Fruit fly (Drosophila melanogaster) whole organism, adult: ENCODE measurements around the gene CG13252.

Experiments used
- CG11617 ChIP-seq: fragments of 200-800 bp; sonication (Bioruptor generic); optimal IDR thresholded peaks from 2 replicates; lab custom pipeline; 2017; ENCODE audit warnings: mild to moderate bottlenecking, missing biosample characterization, missing genetic modification reagents, missing genetic modification characterization
- CG12768 ChIP-seq: fragments of 200-800 bp; sonication (Bioruptor generic); optimal IDR thresholded peaks from 2 replicates; lab custom pipeline; 2017; ENCODE audit warnings: missing biosample characterization, missing genetic modification characterization, mild to moderate bottlenecking, moderate library complexity, missing genetic modification reagents
- CG14711 ChIP-seq: fragments of 200-800 bp; sonication (Bioruptor generic); optimal IDR thresholded peaks from 2 replicates; lab custom pipeline; 2018; ENCODE audit warnings: missing biosample characterization, mild to moderate bottlenecking, missing genetic modification characterization, moderate library complexity
- CG1620 ChIP-seq: fragments of 200-800 bp; sonication (Bioruptor generic); optimal IDR thresholded peaks from 2 replicates; lab custom pipeline; 2016; ENCODE audit warnings: missing biosample characterization, missing genetic modification characterization
- CG33017 ChIP-seq: fragments of 200-800 bp; sonication (Bioruptor generic); optimal IDR thresholded peaks from 2 replicates; lab custom pipeline; 2018; ENCODE audit warnings: missing biosample characterization, mild to moderate bottlenecking, missing genetic modification characterization, moderate library complexity
- CG5204 ChIP-seq: fragments of 200-800 bp; sonication (Bioruptor generic); optimal IDR thresholded peaks from 2 replicates; lab custom pipeline; 2016; ENCODE audit warnings: missing biosample characterization, missing genetic modification characterization
- CG7045 ChIP-seq: fragments of 200-800 bp; sonication (Bioruptor generic); optimal IDR thresholded peaks from 2 replicates; lab custom pipeline; 2017; ENCODE audit warnings: missing biosample characterization, mild to moderate bottlenecking, missing genetic modification characterization
- CG7101 ChIP-seq: fragments of 200-800 bp; sonication (Bioruptor generic); optimal IDR thresholded peaks from 2 replicates; lab custom pipeline; 2018; ENCODE audit warnings: missing biosample characterization, mild to moderate bottlenecking, missing genetic modification characterization, moderate library complexity
- Clk ChIP-seq: fragments of 200-800 bp; sonication (Bioruptor generic); optimal IDR thresholded peaks from 2 replicates; lab custom pipeline; 2017; ENCODE audit warnings: missing biosample characterization, missing genetic modification characterization
- Crg-1 ChIP-seq: fragments of 200-800 bp; sonication (Bioruptor generic); optimal IDR thresholded peaks from 2 replicates; lab custom pipeline; 2016; ENCODE audit warnings: missing biosample characterization, missing genetic modification characterization
- Hr96 ChIP-seq: fragments of 200-800 bp; sonication (Bioruptor generic); optimal IDR thresholded peaks from 2 replicates; lab custom pipeline; 2016; ENCODE audit warnings: missing biosample characterization, missing genetic modification characterization
- Mnt ChIP-seq: fragments of 200-800 bp; sonication (Bioruptor generic); optimal IDR thresholded peaks from 2 replicates; lab custom pipeline; 2016; ENCODE audit warnings: missing biosample characterization, mild to moderate bottlenecking, missing genetic modification characterization
- bab1 ChIP-seq: fragments of 200-800 bp; sonication (Bioruptor generic); optimal IDR thresholded peaks from 3 replicates; lab custom pipeline; 2019; ENCODE audit warnings: missing biosample characterization, mild to moderate bottlenecking, missing genetic modification characterization, moderate library complexity
- cic ChIP-seq: fragments of 200-800 bp; sonication (Bioruptor generic); optimal IDR thresholded peaks from 2 replicates; lab custom pipeline; 2017; ENCODE audit warnings: missing biosample characterization, mild to moderate bottlenecking, missing genetic modification characterization, moderate library complexity
- cnc ChIP-seq, 2 experiments: fragments of >200 bp; optimal IDR thresholded peaks; 2 replicates each; lab custom pipeline; 2017
- kay ChIP-seq: fragments of 200-800 bp; sonication (Bioruptor generic); peaks from one replicate; lab custom pipeline; 2016; ENCODE audit warnings: missing biosample characterization, missing genetic modification characterization, borderline replicate concordance
- ovo ChIP-seq: fragments of 200-800 bp; sonication (Bioruptor generic); optimal IDR thresholded peaks from 2 replicates; lab custom pipeline; 2016; ENCODE audit warnings: missing biosample characterization, missing genetic modification characterization
- pad ChIP-seq: fragments of 200-800 bp; sonication (Bioruptor generic); optimal IDR thresholded peaks from 3 replicates; lab custom pipeline; 2017; ENCODE audit warnings: missing biosample characterization, missing genetic modification characterization, mild to moderate bottlenecking, moderate library complexity, missing genetic modification reagents
- tj ChIP-seq: fragments of 200-800 bp; sonication (Bioruptor generic); optimal IDR thresholded peaks from 3 replicates; lab custom pipeline; 2017; ENCODE audit warnings: missing biosample characterization, mild to moderate bottlenecking, missing genetic modification characterization, moderate library complexity
- toe ChIP-seq: fragments of 200-800 bp; sonication (Bioruptor generic); optimal IDR thresholded peaks from 2 replicates; lab custom pipeline; 2016; ENCODE audit warnings: missing biosample characterization, missing genetic modification characterization

The CG13252 gene

DNA sequence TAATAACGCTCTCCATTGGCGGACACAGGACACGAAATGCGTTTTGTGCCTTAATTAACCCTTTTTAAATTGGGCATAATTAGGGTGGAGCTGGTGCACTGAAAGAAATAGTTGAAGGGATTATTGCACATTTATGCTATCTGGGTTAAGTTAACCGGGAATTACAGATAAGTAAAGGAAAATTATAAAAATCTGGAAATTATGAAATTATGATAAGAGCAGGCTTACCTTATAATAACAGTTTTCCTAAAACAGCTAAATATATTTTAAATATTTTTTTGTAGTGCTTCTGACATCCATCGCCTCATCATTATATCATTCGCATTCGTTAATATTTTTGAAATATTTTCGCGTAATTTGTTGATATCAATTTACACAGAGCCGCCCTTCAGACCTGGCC lies 23.2 kb upstream of the CG13252 start:
- TF ChIP-seq Mnt (no peak), CG33017 (no peak), CG7045 (GFP tag; lab: Kevin White, UChicago) (no peak), cnc (optimal IDR thresholded peaks at IDR 0.05; lab: Kevin White, UChicago) (no peak), ovo (GFP tag; lab: Kevin White, UChicago) (no peak), pad (no peak), CG12768 (GFP tag; lab: Kevin White, UChicago) (no peak), CG1620 (GFP tag; lab: Kevin White, UChicago) (no peak), Crg-1 (GFP tag; lab: Kevin White, UChicago) (no peak), cic (GFP tag; lab: Kevin White, UChicago) (no peak), Clk (GFP tag; lab: Kevin White, UChicago) (no peak), Hr96 (GFP tag; lab: Kevin White, UChicago) (no peak), bab1 (no peak), tj (GFP tag; lab: Kevin White, UChicago) (no peak), kay (GFP tag; lab: Kevin White, UChicago) (no peak), CG5204 (GFP tag; lab: Kevin White, UChicago) (no peak), CG14711 (no peak), toe (GFP tag; lab: Kevin White, UChicago) (no peak), CG7101 (tag; lab: Kevin White, UChicago) (no peak), CG11617 (no peak)

dm6 chr3L:20710475-20711177 lies 19.8 kb upstream of the CG13252 start:
- TF ChIP-seq kay (GFP tag; lab: Kevin White, UChicago) (no peak), pad (no peak), toe (GFP tag; lab: Kevin White, UChicago) (no peak), CG1620 (GFP tag; lab: Kevin White, UChicago) (no peak), cnc (optimal IDR thresholded peaks at IDR 0.05; lab: Kevin White, UChicago) (no peak), Crg-1 (GFP tag; lab: Kevin White, UChicago) (no peak), CG11617 (no peak), Mnt (no peak), CG7045 (GFP tag; lab: Kevin White, UChicago) (no peak), CG7101 (tag; lab: Kevin White, UChicago) (no peak), bab1 (no peak), CG5204 (GFP tag; lab: Kevin White, UChicago) (no peak), CG33017 (no peak), tj (GFP tag; lab: Kevin White, UChicago) (no peak), CG12768 (GFP tag; lab: Kevin White, UChicago) (no peak), ovo (GFP tag; lab: Kevin White, UChicago) (no peak), Hr96 (GFP tag; lab: Kevin White, UChicago) (no peak), CG14711 (no peak), cic (GFP tag; lab: Kevin White, UChicago) (no peak), Clk (GFP tag; lab: Kevin White, UChicago) (no peak)

DNA sequence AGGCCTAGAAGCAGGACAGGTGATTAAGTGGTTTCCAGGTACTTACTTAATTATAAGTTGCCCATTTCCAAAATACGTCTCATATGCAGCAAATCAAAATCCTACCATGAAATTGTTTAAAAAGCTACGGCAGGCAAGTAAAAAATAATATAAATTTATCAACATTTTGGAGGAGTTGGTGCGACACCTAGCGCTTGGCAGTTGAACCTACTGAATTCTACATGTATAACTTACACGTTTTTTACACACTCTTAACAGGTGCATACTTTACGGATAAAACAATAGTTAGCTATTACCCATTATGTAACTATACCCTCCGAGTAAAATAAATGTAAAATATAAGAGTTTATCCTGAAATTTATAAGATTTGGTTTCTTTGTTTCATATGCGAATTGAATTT lies 19.0 kb upstream of the CG13252 start:
- TF ChIP-seq CG11617 (no peak), Hr96 (GFP tag; lab: Kevin White, UChicago) (no peak), CG5204 (GFP tag; lab: Kevin White, UChicago) (peak; percentile 22), CG33017 (no peak), CG12768 (GFP tag; lab: Kevin White, UChicago) (no peak), tj (GFP tag; lab: Kevin White, UChicago) (no peak), CG1620 (GFP tag; lab: Kevin White, UChicago) (peak; percentile 16), CG7045 (GFP tag; lab: Kevin White, UChicago) (no peak), ovo (GFP tag; lab: Kevin White, UChicago) (peak; percentile 6), cic (GFP tag; lab: Kevin White, UChicago) (no peak), cnc (optimal IDR thresholded peaks at IDR 0.05; lab: Kevin White, UChicago) (no peak), Crg-1 (GFP tag; lab: Kevin White, UChicago) (no peak), pad (no peak), toe (GFP tag; lab: Kevin White, UChicago) (no peak), Mnt (no peak), CG14711 (no peak), bab1 (peak; percentile 56)

DNA sequence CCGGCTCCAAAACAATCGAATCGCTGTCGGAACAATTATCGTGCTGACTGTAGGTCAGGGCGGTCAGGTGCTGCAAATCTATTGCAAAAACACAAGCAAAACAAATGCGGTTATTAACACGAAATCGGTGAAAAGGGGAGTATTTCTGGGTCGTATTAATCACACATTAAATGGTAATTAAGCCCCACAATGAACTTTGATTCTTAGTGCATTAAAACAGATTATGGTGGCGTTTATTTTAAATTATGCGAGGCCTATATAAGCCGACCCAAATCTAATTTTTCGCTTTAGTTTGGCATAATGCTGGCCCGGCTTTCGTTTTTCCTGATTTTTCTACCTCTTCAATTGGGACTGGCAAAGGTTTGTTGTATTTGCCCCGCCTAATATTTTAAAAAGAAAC lies 16.6 kb upstream of the CG13252 start, which contains the start of gene CG34260:
Gene CG34260, plus strand, starts transcription at position 301 of the 400 bp plus-strand sequence.
- TF ChIP-seq pad (no peak), CG14711 (no peak), cic (GFP tag; lab: Kevin White, UChicago) (no peak), Hr96 (GFP tag; lab: Kevin White, UChicago) (no peak), CG11617 (no peak), CG33017 (no peak), cnc (optimal IDR thresholded peaks at IDR 0.05; lab: Kevin White, UChicago) (no peak), Clk (GFP tag; lab: Kevin White, UChicago) (no peak), bab1 (no peak)

- no peak for TF ChIP-seq toe (GFP tag; lab: Kevin White, UChicago)
- no peak for TF ChIP-seq cic (GFP tag; lab: Kevin White, UChicago)
- no peak for TF ChIP-seq Mnt
- no peak for TF ChIP-seq CG7101 (tag; lab: Kevin White, UChicago)
- TF ChIP-seq cnc (optimal IDR thresholded peaks at IDR 0.05; lab: Kevin White, UChicago) = no peak
- TF ChIP-seq CG5204 (GFP tag; lab: Kevin White, UChicago) = no peak
- no peak for TF ChIP-seq ovo (GFP tag; lab: Kevin White, UChicago)
- no peak for TF ChIP-seq CG33017
- TF ChIP-seq tj (GFP tag; lab: Kevin White, UChicago) = no peak
- no peak for TF ChIP-seq bab1
- no peak for TF ChIP-seq Clk (GFP tag; lab: Kevin White, UChicago)
- no peak for TF ChIP-seq Crg-1 (GFP tag; lab: Kevin White, UChicago)
- TF ChIP-seq CG11617 = no peak
- TF ChIP-seq CG7045 (GFP tag; lab: Kevin White, UChicago) = no peak
Measured at dm6 chr3L:20719100-20719499, 11.3 kb upstream of the CG13252 start, which contains the start of gene cmpy. Gene cmpy, minus strand, starts transcription at chr3L:20719200.
